Fruit fly (Drosophila melanogaster): Measurements from ENCODE around the gene CG9004.
A peak's percentile ranks its signal among the peaks of the same experiment; 100 is the strongest.

Gene CG9004

DNA sequence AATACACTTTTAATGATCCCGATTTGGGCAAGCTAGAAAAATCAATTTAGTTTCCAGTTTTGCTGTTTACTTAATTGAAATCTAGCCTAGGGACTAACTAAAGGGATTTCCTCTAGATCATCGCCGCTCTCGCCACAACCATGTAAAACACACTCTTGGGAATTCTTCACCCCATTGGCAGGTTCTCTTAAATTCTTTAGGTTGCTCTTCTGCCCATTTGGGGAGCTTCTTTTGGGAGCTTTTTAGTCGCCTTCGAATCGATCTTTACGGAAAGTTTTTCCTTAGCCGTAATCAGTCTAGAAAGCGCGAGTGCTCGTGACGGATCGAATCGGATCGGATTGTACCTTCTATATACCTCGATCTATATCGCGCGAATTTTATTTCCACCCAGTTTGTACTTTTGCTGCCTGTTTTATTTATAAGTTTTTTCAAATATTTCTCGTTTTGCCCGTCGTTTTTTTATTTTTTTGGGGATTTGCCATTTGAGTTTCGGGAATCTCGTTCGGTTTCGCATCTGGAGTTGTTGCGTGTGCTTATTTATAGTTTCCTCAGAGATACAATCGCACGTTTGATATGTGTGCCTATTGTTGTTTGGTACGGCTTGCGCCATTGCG lies 26.8 kb downstream of the CG9004 start (continued):
- TF ChIP-seq CG12659 (GFP tag; optimal IDR thresholded peaks at IDR 0.05) (no peak), CG11723 (GFP tag; optimal IDR thresholded peaks at IDR 0.05) (no peak), NFAT (GFP tag; IDR thresholded peaks at IDR 0.05) (peak; percentile 46), rib (GFP tag; IDR thresholded peaks at IDR 0.05) (0 out of 2 replicates have a peak, but pooled peaks have one; percentile 34), CG3163 (GFP tag; optimal IDR thresholded peaks at IDR 0.05) (peak; percentile 84), CG10543 (GFP tag; optimal IDR thresholded peaks at IDR 0.05) (peak; percentile 18), CG12769 (tag; optimal IDR thresholded peaks at IDR 0.05) (peak; percentile 62), CG11093 (GFP tag; IDR thresholded peaks at IDR 0.05) (no peak), CG33213 (GFP tag; optimal IDR thresholded peaks at IDR 0.05) (no peak), Myb (GFP tag; optimal IDR thresholded peaks at IDR 0.05) (no peak), Rfx (GFP tag; IDR thresholded peaks at IDR 0.05) (0 out of 2 replicates have a peak, but pooled peaks have one; percentile 7), ftz-f1 (GFP tag; optimal IDR thresholded peaks at IDR 0.05) (peak; percentile 46), Trl (optimal IDR thresholded peaks at IDR 0.05) (peak; percentile 33 to 70), Trl (GFP tag; optimal IDR thresholded peaks at IDR 0.05) (no peak)

DNA sequence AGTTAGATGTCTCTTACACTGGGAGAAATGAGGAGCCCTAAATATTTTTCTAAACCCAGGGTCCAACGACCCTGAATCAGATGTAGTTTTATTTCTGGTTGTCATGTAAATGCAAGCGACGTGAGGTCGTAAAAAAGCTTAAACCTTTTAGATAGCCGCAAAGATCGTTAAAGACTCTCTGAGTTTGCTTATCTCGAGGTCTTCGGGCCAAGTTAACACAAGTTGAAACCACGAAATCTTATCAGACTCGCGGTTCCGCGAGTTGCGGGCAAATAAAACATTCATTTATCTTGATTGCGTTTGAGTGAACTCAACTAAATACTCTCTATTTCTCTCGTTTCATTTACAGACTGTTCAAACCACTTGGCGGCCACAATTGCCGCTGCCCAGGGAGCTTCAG lies 28.7 kb downstream of the CG9004 start:
- TF ChIP-seq Med (GFP tag) (peak; percentile 47), sug (tag; optimal IDR thresholded peaks at IDR 0.05) (peak; percentile 45), Deaf1 (tag; optimal IDR thresholded peaks at IDR 0.05) (peak; percentile 18), Dad (GFP tag; optimal IDR thresholded peaks at IDR 0.05) (no peak), Fer1 (GFP tag; optimal IDR thresholded peaks at IDR 0.05) (peak; percentile 43), CG34376 (GFP tag; optimal IDR thresholded peaks at IDR 0.05) (peak; percentile 70), mirr (GFP tag; optimal IDR thresholded peaks at IDR 0.05) (peak; percentile 73), CG3281 (GFP tag; optimal IDR thresholded peaks at IDR 0.05) (peak; percentile 5), chinmo (GFP tag; IDR thresholded peaks at IDR 0.05; ENCODE audit: partially characterized antibody) (0 out of 4 replicates have a peak, but pooled peaks have one; percentile 53), GATAe (GFP tag; conservative IDR thresholded peaks at IDR 0.05) (peak; percentile 18; the same call in 1 of the 2 replicates), CG12299 (tag; optimal IDR thresholded peaks at IDR 0.05) (no peak), grn (GFP tag; optimal IDR thresholded peaks at IDR 0.05) (peak; percentile 68), exex (tag; optimal IDR thresholded peaks at IDR 0.05) (peak; percentile 54), ara (GFP tag; IDR thresholded peaks at IDR 0.05) (no peak), phol (tag; optimal IDR thresholded peaks at IDR 0.05) (no peak), sens (GFP tag) (peak; percentile 55)

DNA sequence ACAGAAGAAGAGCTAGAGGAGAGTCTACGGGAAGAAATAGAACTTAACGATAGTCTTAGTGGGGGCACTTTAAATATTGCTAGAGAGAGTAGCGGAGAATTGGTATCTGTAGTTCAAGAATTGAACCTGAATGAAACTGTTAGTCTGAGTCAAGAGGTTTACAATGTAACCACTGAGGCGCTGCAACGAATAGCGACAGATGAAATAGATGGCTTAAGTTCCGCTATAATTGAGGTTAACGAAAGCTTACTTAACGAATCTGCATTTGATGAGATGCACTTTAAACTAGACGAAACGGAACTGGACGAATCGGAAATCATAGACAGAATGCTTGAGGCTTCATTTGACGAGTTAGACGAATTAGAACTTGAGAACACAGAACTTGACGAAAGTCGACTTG lies 33.7 kb downstream of the CG9004 start:
- peak; percentile 58 for TF ChIP-seq CTCF (GFP tag; optimal IDR thresholded peaks at IDR 0.05)
- no peak for TF ChIP-seq HLH4C (GFP tag; IDR thresholded peaks at IDR 0.05; ENCODE audit: partially characterized antibody)

DNA sequence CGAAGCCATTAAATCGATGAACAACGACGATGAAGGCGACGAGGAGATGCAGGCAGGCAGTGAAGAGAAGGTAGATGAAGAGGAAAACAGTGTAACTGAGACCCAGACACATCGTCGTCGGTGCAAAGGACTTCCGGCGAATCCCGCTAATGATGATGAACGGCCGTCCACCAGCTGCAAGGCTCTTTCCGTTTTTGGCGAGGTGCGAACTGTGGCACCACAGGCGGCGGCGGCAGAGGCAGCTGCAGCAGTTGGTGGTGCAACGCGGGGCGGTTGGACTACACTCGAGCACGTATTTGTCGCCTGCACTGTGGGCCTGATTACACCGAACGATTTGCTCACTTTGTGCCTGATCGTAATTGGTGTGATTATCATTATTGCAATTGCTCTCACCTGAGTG lies 34.4 kb downstream of the CG9004 start:
- TF ChIP-seq Drgx (GFP tag; IDR thresholded peaks at IDR 0.05): no peak
- TF ChIP-seq CoRest (tag; optimal IDR thresholded peaks at IDR 0.05): no peak
- TF ChIP-seq Ets65A (GFP tag): peak; percentile 31
- peak; percentile 96 for TF ChIP-seq zen (tag; optimal IDR thresholded peaks at IDR 0.05)
- peak; percentile 20; the same call in 1 of the 2 replicates for TF ChIP-seq CG11085 (GFP tag; IDR thresholded peaks at IDR 0.05)
- TF ChIP-seq zen2 (GFP tag; IDR thresholded peaks at IDR 0.05; ENCODE audit: partially characterized antibody): no peak
- TF ChIP-seq CG7963 (GFP tag; IDR thresholded peaks at IDR 0.05; ENCODE audit: partially characterized antibody): peak; percentile 11; the same call in 1 of the 3 replicates
- peak; percentile 1 for TF ChIP-seq Med (GFP tag)
- TF ChIP-seq ttk (GFP tag; IDR thresholded peaks at IDR 0.05): no peak
- no peak for TF ChIP-seq CG5245 (GFP tag; optimal IDR thresholded peaks at IDR 0.05)
- TF ChIP-seq cad (GFP tag; optimal IDR thresholded peaks at IDR 0.05): no peak
- no peak for TF ChIP-seq sna (GFP tag; IDR thresholded peaks at IDR 0.05; ENCODE audit: partially characterized antibody)
- no peak for TF ChIP-seq NFAT (GFP tag; IDR thresholded peaks at IDR 0.05)
